Worm (Caenorhabditis elegans): ENCODE results near the gene K11H12.6.

K11H12.6 gene

DNA sequence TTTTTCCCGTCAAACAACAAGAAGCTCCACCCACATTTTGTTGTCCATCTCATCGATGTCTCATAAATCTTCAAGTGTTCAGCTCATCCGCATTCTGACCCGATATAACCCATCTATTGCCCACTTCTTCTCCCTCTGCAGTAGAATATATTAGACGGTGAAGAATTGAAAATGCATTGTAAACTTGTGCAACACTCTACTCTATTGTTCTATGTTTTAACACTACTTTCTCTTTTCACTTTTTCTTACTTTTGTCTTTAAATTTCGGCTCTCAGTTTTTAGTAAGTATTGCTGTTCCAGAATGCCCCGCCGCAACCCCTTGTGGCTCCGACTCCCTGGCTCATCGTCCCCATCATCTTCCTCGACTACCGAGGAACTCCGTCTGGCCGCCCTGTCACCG lies 17.7 kb upstream of the K11H12.6 start, which contains the start of gene K11H12.9:
Gene K11H12.9, plus strand, starts transcription at position 301 of the 400 bp plus-strand sequence.
- TF ChIP-seq pag-3 (tag; optimal IDR thresholded peaks at IDR 0.05; ENCODE audit: borderline replicate concordance) (no peak), pqm-1 (tag; optimal IDR thresholded peaks at IDR 0.05) (no peak), sdc-2 (tag; optimal IDR thresholded peaks at IDR 0.05) (no peak), gmeb-2 (tag; optimal IDR thresholded peaks at IDR 0.05) (no peak), ceh-14 (tag; optimal IDR thresholded peaks at IDR 0.05) (no peak), ceh-9 (tag; optimal IDR thresholded peaks at IDR 0.05) (no peak), unc-86 (tag; optimal IDR thresholded peaks at IDR 0.05) (no peak), ceh-24 (tag; optimal IDR thresholded peaks at IDR 0.05) (no peak)

DNA sequence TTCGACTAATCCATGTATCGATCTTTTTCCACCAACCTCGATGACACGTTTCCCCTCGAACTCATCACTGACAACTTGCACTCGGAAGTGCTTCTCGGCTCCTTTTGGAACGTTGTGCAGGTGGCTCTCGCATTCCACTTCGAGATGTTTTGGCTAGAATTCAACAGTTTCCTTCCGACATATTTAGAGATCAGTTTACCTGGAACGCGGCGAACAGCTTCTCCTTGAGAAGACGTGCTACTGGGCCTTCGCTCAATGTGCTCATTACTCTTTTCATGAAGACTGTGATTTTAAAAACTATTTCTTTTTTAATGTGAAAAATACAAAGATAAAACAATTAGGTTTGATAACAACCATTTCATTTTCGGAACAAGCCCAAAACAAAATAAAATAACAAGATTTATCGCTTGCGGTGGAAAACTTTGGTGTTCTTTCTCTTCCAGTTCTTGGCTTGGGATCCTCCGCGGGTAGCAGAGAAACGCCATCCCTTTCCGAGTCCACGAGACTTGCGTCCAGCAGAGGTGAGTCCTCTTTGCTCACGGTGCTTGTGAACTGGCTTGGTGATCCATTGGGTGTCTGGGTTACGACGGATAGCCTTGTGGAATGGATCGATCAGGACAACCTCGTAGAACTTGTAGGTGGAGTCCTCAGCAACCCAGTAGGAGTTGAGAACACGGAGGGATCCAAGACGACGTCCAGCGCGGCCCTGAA lies 13.8 kb upstream of the K11H12.6 start, which contains the start of gene K11H12.1:
Gene K11H12.1, minus strand, starts transcription at position 284 of the 711 bp plus-strand sequence.
- TF ChIP-seq sox-2 (GFP tag; IDR thresholded peaks at IDR 0.05) (no peak), ceh-31 (tag; optimal IDR thresholded peaks at IDR 0.05) (no peak), ceh-45 (GFP tag; IDR thresholded peaks at IDR 0.05) (no peak), fkh-10 (GFP tag; optimal IDR thresholded peaks at IDR 0.05) (no peak), ceh-19 (GFP tag; optimal IDR thresholded peaks at IDR 0.05) (no peak), unc-55 (GFP tag; optimal IDR thresholded peaks at IDR 0.05) (no peak), C08G9.2 (tag; optimal IDR thresholded peaks at IDR 0.05) (no peak), ceh-9 (tag; optimal IDR thresholded peaks at IDR 0.05) (no peak), F13H6.1 (tag; optimal IDR thresholded peaks at IDR 0.05) (no peak), nfya-1 (tag; optimal IDR thresholded peaks at IDR 0.05) (no peak), pha-2 (tag; optimal IDR thresholded peaks at IDR 0.05) (no peak), ceh-18 (tag; optimal IDR thresholded peaks at IDR 0.05) (no peak), ttx-3 (tag; optimal IDR thresholded peaks at IDR 0.05) (no peak), sox-4 (tag; optimal IDR thresholded peaks at IDR 0.05) (no peak)

DNA sequence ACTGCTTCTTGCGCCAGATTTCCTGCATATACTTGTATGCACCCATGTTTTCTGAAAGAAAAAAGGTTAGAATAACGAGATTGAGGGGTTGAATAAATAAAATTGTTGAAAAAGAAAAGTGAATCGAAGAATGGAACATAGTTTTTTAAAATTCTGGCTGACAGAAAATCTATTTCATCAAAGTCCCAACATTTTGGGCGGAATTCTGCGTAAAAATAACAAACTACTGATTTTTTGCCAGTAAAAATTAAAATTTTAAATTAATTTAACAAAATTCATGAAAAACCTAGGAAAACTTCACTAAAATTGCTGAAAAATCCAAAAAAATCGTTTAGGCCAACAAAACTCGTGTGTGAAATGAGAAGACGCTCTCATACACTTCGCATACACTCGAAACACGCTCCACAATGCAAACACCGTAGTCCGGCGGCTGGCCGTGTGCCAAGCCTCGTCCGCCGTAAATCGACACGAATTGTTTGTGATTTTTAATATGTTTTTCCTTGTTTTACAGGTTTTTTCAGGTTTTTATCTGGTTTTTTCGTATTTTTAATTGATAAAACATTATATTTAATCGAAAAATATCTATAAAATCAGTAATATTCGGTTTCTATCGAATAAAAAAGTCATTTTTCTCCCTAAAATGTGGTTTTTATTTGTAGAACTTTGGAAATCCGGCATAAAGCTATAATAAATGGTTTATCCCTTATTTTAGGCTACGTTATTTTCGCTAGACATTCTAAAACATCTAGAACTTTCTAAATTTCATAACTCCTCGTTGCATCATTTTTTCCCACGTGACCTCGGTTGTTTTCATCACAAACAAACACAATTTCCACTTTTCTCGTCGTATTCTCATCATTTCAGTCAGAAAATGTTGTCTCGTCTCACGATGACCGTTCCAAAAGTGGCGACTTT lies 12.3 kb upstream of the K11H12.6 start, which contains the start of the genes rpl-15 and K11H12.8:
Gene rpl-15, minus strand, starts transcription at position 51 of the 915 bp plus-strand sequence.
Gene K11H12.8, plus strand, starts transcription at position 865 of the 915 bp plus-strand sequence.
- peak; percentile 90 for TF ChIP-seq pros-1 (tag; optimal IDR thresholded peaks at IDR 0.05)
- peak; percentile 98 for TF ChIP-seq ceh-14 (tag; optimal IDR thresholded peaks at IDR 0.05)
- TF ChIP-seq T23F11.4 (GFP tag; optimal IDR thresholded peaks at IDR 0.05) = peak; percentile 74
- TF ChIP-seq dve-1 (tag; optimal IDR thresholded peaks at IDR 0.05) = peak; percentile 99
- TF ChIP-seq pax-1 (tag; optimal IDR thresholded peaks at IDR 0.05) = peak; percentile 92
- peak; percentile 92 for TF ChIP-seq F13H6.1 (tag; optimal IDR thresholded peaks at IDR 0.05)
- peak; percentile 87 for TF ChIP-seq pha-2 (tag; optimal IDR thresholded peaks at IDR 0.05)
- peak; percentile 73 for TF ChIP-seq ceh-6 (GFP tag; optimal IDR thresholded peaks at IDR 0.05)
- TF ChIP-seq dmd-4 (tag; optimal IDR thresholded peaks at IDR 0.05; ENCODE audit: borderline replicate concordance) = peak; percentile 47
- TF ChIP-seq unc-3 (GFP tag; conservative IDR thresholded peaks at IDR 0.05) = peak; percentile 87
- peak; percentile 95 for TF ChIP-seq unc-3 (tag; optimal IDR thresholded peaks at IDR 0.05)
- TF ChIP-seq pha-4 (tag; optimal IDR thresholded peaks at IDR 0.05) = no peak
- TF ChIP-seq fax-1 (tag; optimal IDR thresholded peaks at IDR 0.05) = peak; percentile 84
- peak; percentile 98 for TF ChIP-seq pqm-1 (tag; optimal IDR thresholded peaks at IDR 0.05)
- TF ChIP-seq ceh-30 (tag; optimal IDR thresholded peaks at IDR 0.05) = peak; percentile 65
- peak; percentile 98 for TF ChIP-seq elt-2 (tag; optimal IDR thresholded peaks at IDR 0.05)
- peak; percentile 80 for TF ChIP-seq tbx-7 (tag; optimal IDR thresholded peaks at IDR 0.05)
- peak; percentile 89 for TF ChIP-seq syd-9 (tag; optimal IDR thresholded peaks at IDR 0.05)
- peak; percentile 98 for TF ChIP-seq unc-86 (tag; optimal IDR thresholded peaks at IDR 0.05)
- peak; percentile 85 for TF ChIP-seq sdc-2 (tag; optimal IDR thresholded peaks at IDR 0.05)
- peak; percentile 88 for TF ChIP-seq ceh-45 (GFP tag; IDR thresholded peaks at IDR 0.05)
- peak; percentile 100 for TF ChIP-seq ceh-34 (tag; optimal IDR thresholded peaks at IDR 0.05)
- TF ChIP-seq pag-3 (tag; optimal IDR thresholded peaks at IDR 0.05; ENCODE audit: borderline replicate concordance) = peak; percentile 89
- peak; percentile 99 for TF ChIP-seq rnt-1 (tag; optimal IDR thresholded peaks at IDR 0.05)
- TF ChIP-seq lin-11 (tag; optimal IDR thresholded peaks at IDR 0.05) = peak; percentile 52
- TF ChIP-seq fkh-6 (tag; optimal IDR thresholded peaks at IDR 0.05) = peak; percentile 75
- TF ChIP-seq ztf-16 (tag; optimal IDR thresholded peaks at IDR 0.05) = peak; percentile 97
- TF ChIP-seq ttx-3 (tag; optimal IDR thresholded peaks at IDR 0.05) = peak; percentile 86
- peak; percentile 55 for TF ChIP-seq hlh-6 (tag; optimal IDR thresholded peaks at IDR 0.05)
- TF ChIP-seq C08G9.2 (tag; optimal IDR thresholded peaks at IDR 0.05) = peak; percentile 89
- peak; percentile 80 for TF ChIP-seq Y22D7AL.16 (tag; optimal IDR thresholded peaks at IDR 0.05)
- TF ChIP-seq hlh-15 (tag; optimal IDR thresholded peaks at IDR 0.05) = peak; percentile 56
- peak; percentile 84 for TF ChIP-seq sox-4 (tag; optimal IDR thresholded peaks at IDR 0.05)
- TF ChIP-seq che-1 (tag; optimal IDR thresholded peaks at IDR 0.05) = peak; percentile 71

All from whole organism, late embryonic.